Fruit fly (Drosophila melanogaster) whole organism, wandering third instar larva: ENCODE results near the gene Irk1.

ENCODE experiments used
- Dfd ChIP-seq: fragments of >200 bp; optimal IDR thresholded peaks from 2 replicates; lab custom pipeline; 2017; ENCODE audit warnings: missing biosample characterization, missing genetic modification characterization
- Mio ChIP-seq: sonication (Bioruptor generic); optimal IDR thresholded peaks from 2 replicates; lab custom pipeline; 2016; ENCODE audit warnings: missing biosample characterization, missing genetic modification characterization
- OdsH ChIP-seq: fragments of 200-800 bp; sonication (Bioruptor generic); optimal IDR thresholded peaks from 2 replicates; lab custom pipeline; 2016; ENCODE audit warnings: missing biosample characterization, mild to moderate bottlenecking, missing genetic modification characterization
- ey ChIP-seq: fragments of 200-800 bp; sonication (Bioruptor generic); optimal IDR thresholded peaks from 2 replicates; lab custom pipeline; 2016; ENCODE audit warnings: missing biosample characterization, missing genetic modification characterization
- pan ChIP-seq: fragments of >200 bp; optimal IDR thresholded peaks from 2 replicates; lab custom pipeline; 2017
- usp ChIP-seq: fragments of >200 bp; optimal IDR thresholded peaks from 2 replicates; lab custom pipeline; 2017; ENCODE audit warnings: missing biosample characterization, missing genetic modification characterization

- TF ChIP-seq Dfd (GFP tag; lab: Kevin White, UChicago) = no peak
- TF ChIP-seq pan = no peak
- no peak for TF ChIP-seq Mio
- TF ChIP-seq OdsH (GFP tag; lab: Kevin White, UChicago) = peak; percentile 89
- no peak for TF ChIP-seq usp
- peak; percentile 72 for TF ChIP-seq ey (GFP tag; lab: Kevin White, UChicago)
Measured at dm6 chr3R:23173393-23173981, 5.4 kb downstream of the Irk1 start, which contains the start of gene CG46310.
